Worm (Caenorhabditis elegans) whole organism, late embryonic: ENCODE results near the gene str-9.

ENCODE experiments used
- K09A11.1 ChIP-seq: sonication (generic microtip); optimal IDR thresholded peaks from 2 replicates; lab custom pipeline; 2017; ENCODE audit warnings: antibody characterized with exemption, mild to moderate bottlenecking, missing genetic modification characterization, missing compliant biosample characterization; ENCODE audit not compliant: insufficient read depth
- ceh-14 ChIP-seq: sonication (generic microtip); optimal IDR thresholded peaks from 2 replicates; lab custom pipeline; 2016; ENCODE audit warnings: missing genotype, missing genetic modification characterization, missing compliant biosample characterization
- ceh-18 ChIP-seq: sonication (generic microtip); optimal IDR thresholded peaks from 2 replicates; lab custom pipeline; 2016; ENCODE audit warnings: missing genetic modification characterization, missing compliant biosample characterization
- ceh-2 ChIP-seq: sonication (generic microtip); optimal IDR thresholded peaks from 2 replicates; lab custom pipeline; 2016; ENCODE audit warnings: missing genotype, missing genetic modification characterization, missing compliant biosample characterization
- ceh-48 ChIP-seq: sonication (generic microtip); optimal IDR thresholded peaks from 2 replicates; lab custom pipeline; 2016; ENCODE audit warnings: missing genetic modification characterization, inconsistent platforms, missing compliant biosample characterization
- ceh-6 ChIP-seq: fragments of 200-800 bp; sonication (Bioruptor generic); optimal IDR thresholded peaks from 2 replicates; lab custom pipeline; 2018; ENCODE audit warnings: mild to moderate bottlenecking, missing genetic modification characterization, missing compliant biosample characterization
- eyg-1 ChIP-seq: sonication (generic microtip); optimal IDR thresholded peaks from 2 replicates; lab custom pipeline; 2016; ENCODE audit warnings: missing genotype, missing genetic modification characterization, missing compliant biosample characterization
- lim-6 ChIP-seq: sonication (generic microtip); optimal IDR thresholded peaks from 2 replicates; lab custom pipeline; 2016; ENCODE audit warnings: missing genetic modification characterization, missing compliant biosample characterization
- pag-3 ChIP-seq: sonication (generic microtip); optimal IDR thresholded peaks from 2 replicates; lab custom pipeline; 2016; ENCODE audit warnings: missing compliant biosample characterization, missing genetic modification characterization, borderline replicate concordance
- pros-1 ChIP-seq: fragments of 150-350 bp; optimal IDR thresholded peaks from 2 replicates; lab custom pipeline; 2014; ENCODE audit warnings: missing biosample characterization, missing genetic modification reagents, missing genetic modification characterization
- sox-4 ChIP-seq: sonication (generic microtip); optimal IDR thresholded peaks from 2 replicates; lab custom pipeline; 2017; ENCODE audit warnings: mild to moderate bottlenecking, missing genetic modification characterization, inconsistent platforms, missing compliant biosample characterization

DNA sequence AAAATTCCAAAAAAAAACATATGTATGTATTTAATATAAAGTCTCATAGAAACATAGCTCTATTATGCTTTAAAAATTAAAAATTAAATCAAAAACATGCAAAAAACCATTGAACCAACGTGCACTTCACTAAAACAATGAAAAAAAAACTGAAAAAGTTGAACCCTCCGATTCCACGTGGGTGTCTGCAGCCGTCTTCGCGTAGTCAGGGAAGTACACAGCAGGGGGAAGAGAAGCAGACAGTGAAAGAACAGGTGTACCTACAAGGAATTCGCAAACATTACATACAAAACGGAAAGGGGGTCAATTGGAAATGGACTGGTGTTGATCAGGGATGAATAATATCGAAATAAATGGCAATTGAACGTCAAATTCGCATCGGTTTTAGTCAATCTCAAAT is 15.4 kb downstream of the str-9 start:
- no peak for TF ChIP-seq pag-3 (tag; lab: Kevin White, UChicago)
- no peak for TF ChIP-seq sox-4 (tag; lab: Kevin White, UChicago)
- no peak for TF ChIP-seq lim-6 (tag; lab: Kevin White, UChicago)
- no peak for TF ChIP-seq ceh-2
- no peak for TF ChIP-seq ceh-18 (tag; lab: Kevin White, UChicago)
- no peak for TF ChIP-seq ceh-6 (GFP tag; lab: Kevin White, UChicago)
- no peak for TF ChIP-seq K09A11.1
- no peak for TF ChIP-seq pros-1 (tag; lab: Kevin White, UChicago)
- no peak for TF ChIP-seq ceh-48 (tag; lab: Kevin White, UChicago)
- no peak for TF ChIP-seq ceh-14 (tag; lab: Kevin White, UChicago)
- TF ChIP-seq eyg-1 (tag; lab: Kevin White, UChicago), result no peak
